Worm (Caenorhabditis elegans) whole organism, L1 larva: ENCODE measurements around the gene F54H12.2.

Source experiments
- aha-1 ChIP-seq: fragments of 150-350 bp; optimal IDR thresholded peaks from 2 replicates; lab custom pipeline; 2014; ENCODE audit warnings: missing biosample characterization, missing genetic modification characterization
- alr-1 ChIP-seq: fragments of 200-800 bp; sonication (Bioruptor generic); optimal IDR thresholded peaks from 2 replicates; lab custom pipeline; 2018; ENCODE audit warnings: borderline replicate concordance, mild to moderate bottlenecking, missing genetic modification characterization, missing compliant biosample characterization
- aly-2 ChIP-seq: fragments of 150-350 bp; optimal IDR thresholded peaks from 2 replicates; lab custom pipeline; 2014; ENCODE audit warnings: missing biosample characterization, missing genetic modification characterization
- ama-1 ChIP-seq: fragments of 150-350 bp; optimal IDR thresholded peaks from 2 replicates; lab custom pipeline; 2014
- blmp-1 ChIP-seq: fragments of 150-350 bp; optimal IDR thresholded peaks from 2 replicates; lab custom pipeline; 2014; ENCODE audit warnings: missing biosample characterization, missing genetic modification characterization
- ceh-8 ChIP-seq: fragments of 200-800 bp; sonication (Bioruptor generic); optimal IDR thresholded peaks from 2 replicates; lab custom pipeline; 2018; ENCODE audit warnings: mild to moderate bottlenecking, missing genetic modification characterization, moderate library complexity, missing compliant biosample characterization
- ceh-82 ChIP-seq, 3 experiments: fragments of 150-350 bp in 1 of 3; sonication (generic microtip) in 2 of 3; optimal IDR thresholded peaks; 2 replicates each; lab custom pipeline; 2014 to 2017; ENCODE audit warnings: missing biosample characterization in 3 of 3, missing genetic modification characterization in 3 of 3
- ceh-90 ChIP-seq: sonication (generic microtip); optimal IDR thresholded peaks from 2 replicates; lab custom pipeline; 2016; ENCODE audit warnings: missing genetic modification characterization, missing compliant biosample characterization
- ces-1 ChIP-seq: fragments of 150-350 bp; optimal IDR thresholded peaks from 2 replicates; lab custom pipeline; 2014; ENCODE audit warnings: missing biosample characterization, missing genetic modification reagents, missing genetic modification characterization
- dpl-1 ChIP-seq, 3 experiments: fragments of 150-350 bp in 2 of 3; sonication (generic microtip) in 1 of 3; optimal IDR thresholded peaks; 2 replicates each; lab custom pipeline; 2014 to 2017; ENCODE audit warnings: missing biosample characterization in 3 of 3, missing genetic modification characterization in 3 of 3, missing genetic modification reagents in 3 of 3
- dsc-1 ChIP-seq: sonication (generic microtip); optimal IDR thresholded peaks from 2 replicates; lab custom pipeline; 2016; ENCODE audit warnings: mild to moderate bottlenecking, missing genetic modification characterization, missing compliant biosample characterization
- efl-1 ChIP-seq, 4 experiments: fragments of 150-350 bp; optimal IDR thresholded peaks in 3 of 4; peaks in 1 of 4; 1 replicate in 1 of 4; 2 replicates in 3 of 4; lab custom pipeline; 2014; ENCODE audit warnings: missing biosample characterization in 2 of 4, missing genetic modification characterization in 2 of 4, missing genetic modification reagents in 2 of 4
- egl-13 ChIP-seq: sonication (generic microtip); optimal IDR thresholded peaks from 2 replicates; lab custom pipeline; 2016; ENCODE audit warnings: missing genotype, missing genetic modification reagents, missing genetic modification characterization, missing compliant biosample characterization
- elt-3 ChIP-seq, 6 experiments: fragments of 150-350 bp in 1 of 6; sonication (generic microtip); optimal IDR thresholded peaks; 2 replicates each; lab custom pipeline; 2017 to 2018; ENCODE audit warnings: missing biosample characterization in 6 of 6, missing genetic modification characterization in 6 of 6, inconsistent platforms in 1 of 6
- hlh-17 ChIP-seq: fragments of 200-800 bp; sonication (Bioruptor generic); optimal IDR thresholded peaks from 2 replicates; lab custom pipeline; 2018; ENCODE audit warnings: missing genetic modification characterization, mild to moderate bottlenecking, missing compliant biosample characterization, moderate library complexity, borderline replicate concordance
- hlh-4 ChIP-seq: sonication (generic microtip); optimal IDR thresholded peaks from 2 replicates; lab custom pipeline; 2016; ENCODE audit warnings: mild to moderate bottlenecking, missing genetic modification characterization, missing compliant biosample characterization
- hpl-2 ChIP-seq: fragments of 150-350 bp; optimal IDR thresholded peaks from 2 replicates; lab custom pipeline; 2014; ENCODE audit warnings: missing biosample characterization, missing genetic modification reagents, missing genetic modification characterization
- irx-1 ChIP-seq: sonication (generic microtip); optimal IDR thresholded peaks from 2 replicates; lab custom pipeline; 2016; ENCODE audit warnings: missing genetic modification characterization, missing compliant biosample characterization
- lin-15B ChIP-seq: fragments of 150-350 bp; sonication (generic microtip); optimal IDR thresholded peaks from 3 replicates; lab custom pipeline; 2014; ENCODE audit warnings: missing biosample characterization, missing genetic modification characterization
- lin-35 ChIP-seq, 2 experiments: fragments of 150-350 bp; optimal IDR thresholded peaks; 2 replicates each; lab custom pipeline; 2014; ENCODE audit warnings: missing biosample characterization in 2 of 2, missing genetic modification characterization in 2 of 2, missing genetic modification reagents in 2 of 2
- lsy-2 ChIP-seq, 2 experiments: fragments of 150-350 bp; optimal IDR thresholded peaks; 2 replicates each; lab custom pipeline; 2014; ENCODE audit warnings: missing biosample characterization in 2 of 2, missing genetic modification characterization in 2 of 2
- mef-2 ChIP-seq: fragments of 150-350 bp; optimal IDR thresholded peaks from 2 replicates; lab custom pipeline; 2014; ENCODE audit warnings: missing biosample characterization, missing genetic modification characterization
- mep-1 ChIP-seq: fragments of 150-350 bp; optimal IDR thresholded peaks from 2 replicates; lab custom pipeline; 2014; ENCODE audit warnings: missing biosample characterization, missing genetic modification characterization
- nhr-19 ChIP-seq: fragments of 200-800 bp; sonication (Bioruptor generic); conservative IDR thresholded peaks from 2 replicates; pipeline ENCODE4 v1.3.6; 2022; ENCODE audit warnings: missing genetic modification characterization, missing compliant biosample characterization
- nhr-20 ChIP-seq: sonication (generic microtip); optimal IDR thresholded peaks from 2 replicates; lab custom pipeline; 2016; ENCODE audit warnings: mild to moderate bottlenecking, missing genetic modification characterization, missing compliant biosample characterization
- nhr-237 ChIP-seq: fragments of 150-350 bp; optimal IDR thresholded peaks from 2 replicates; lab custom pipeline; 2014; ENCODE audit warnings: missing biosample characterization, missing genetic modification characterization
- nhr-28 ChIP-seq: fragments of 150-350 bp; optimal IDR thresholded peaks from 2 replicates; lab custom pipeline; 2014; ENCODE audit warnings: missing biosample characterization, missing genetic modification characterization
- nhr-71 ChIP-seq: sonication (generic microtip); optimal IDR thresholded peaks from 2 replicates; lab custom pipeline; 2016; ENCODE audit warnings: mild to moderate bottlenecking, missing genetic modification characterization, moderate library complexity, missing compliant biosample characterization
- nhr-76 ChIP-seq: sonication (generic microtip); optimal IDR thresholded peaks from 2 replicates; lab custom pipeline; 2017; ENCODE audit warnings: missing biosample characterization, missing genetic modification characterization
- nhr-85 ChIP-seq: sonication (generic microtip); peaks from one replicate; lab custom pipeline; 2016; ENCODE audit warnings: missing genetic modification characterization, inconsistent platforms, missing compliant biosample characterization
- pax-3 ChIP-seq: fragments of 200-800 bp; sonication (Bioruptor generic); optimal IDR thresholded peaks from 2 replicates; lab custom pipeline; 2018; ENCODE audit warnings: mild to moderate bottlenecking, missing genetic modification characterization, moderate library complexity, missing compliant biosample characterization
- pqm-1 ChIP-seq: sonication (generic microtip); optimal IDR thresholded peaks from 3 replicates; lab custom pipeline; 2017; ENCODE audit warnings: missing biosample characterization, missing genetic modification characterization
- sptf-1 ChIP-seq: fragments of 150-350 bp; optimal IDR thresholded peaks from 2 replicates; lab custom pipeline; 2014; ENCODE audit warnings: missing biosample characterization, missing genetic modification characterization
- tbx-2 ChIP-seq: sonication (generic microtip); optimal IDR thresholded peaks from 2 replicates; lab custom pipeline; 2016; ENCODE audit warnings: missing genetic modification characterization, missing compliant biosample characterization
- tlp-1 ChIP-seq: fragments of 150-350 bp; optimal IDR thresholded peaks from 2 replicates; lab custom pipeline; 2014; ENCODE audit warnings: missing biosample characterization, missing genetic modification characterization
- unc-30 ChIP-seq: sonication (generic microtip); optimal IDR thresholded peaks from 2 replicates; lab custom pipeline; 2017; ENCODE audit warnings: missing biosample characterization, missing genetic modification characterization
- unc-86 ChIP-seq: sonication (generic microtip); optimal IDR thresholded peaks from 2 replicates; lab custom pipeline; 2016; ENCODE audit warnings: missing genetic modification characterization, missing compliant biosample characterization
- unc-98 ChIP-seq: fragments of 200-800 bp; sonication (Bioruptor generic); IDR thresholded peaks from 2 replicates; pipeline ENCODE4 v1.3.6; 2022; ENCODE audit warnings: missing genetic modification characterization, missing compliant biosample characterization
- vab-15 ChIP-seq: sonication (generic microtip); optimal IDR thresholded peaks from 2 replicates; lab custom pipeline; 2017; ENCODE audit warnings: missing genotype, mild to moderate bottlenecking, missing genetic modification characterization, missing compliant biosample characterization
- xbp-1 ChIP-seq: sonication (generic microtip); optimal IDR thresholded peaks from 2 replicates; lab custom pipeline; 2016; ENCODE audit warnings: missing genetic modification characterization, missing compliant biosample characterization
- zip-4 ChIP-seq: fragments of 200-800 bp; sonication (Bioruptor generic); optimal IDR thresholded peaks from 2 replicates; lab custom pipeline; 2018; ENCODE audit warnings: mild to moderate bottlenecking, missing genetic modification characterization, moderate library complexity, missing compliant biosample characterization
- ztf-11 ChIP-seq, 2 experiments: sonication (generic microtip); optimal IDR thresholded peaks; 2 replicates each; lab custom pipeline; 2016 to 2017; ENCODE audit warnings: missing genetic modification characterization in 2 of 2, missing biosample characterization in 1 of 2, missing compliant biosample characterization in 1 of 2

F54H12.2 gene

ce11 chrIII:7946968-7947491, 17.4 kb upstream of the F54H12.2 start, which contains the start of gene gsto-1:
gsto-1 (minus strand) TSS chrIII:7947018.
- TF ChIP-seq ztf-11 (tag; optimal IDR thresholded peaks at IDR 0.05; lab: Kevin White, UChicago) = no peak
- no peak for TF ChIP-seq nhr-28
- no peak for TF ChIP-seq ces-1
- no peak for TF ChIP-seq lsy-2 (tag; optimal IDR thresholded peaks at IDR 0.05; lab: Kevin White, UChicago)
- no peak for TF ChIP-seq mef-2 (tag; lab: Kevin White, UChicago)
- no peak for TF ChIP-seq lin-35 (GFP tag; optimal IDR thresholded peaks at IDR 0.05; lab: Kevin White, UChicago)
- TF ChIP-seq sptf-1 (tag; lab: Kevin White, UChicago) = no peak
- TF ChIP-seq zip-4 (GFP tag; lab: Kevin White, UChicago) = no peak
- no peak for TF ChIP-seq hpl-2
- TF ChIP-seq pax-3 (tag; lab: Kevin White, UChicago) = no peak
- no peak for TF ChIP-seq nhr-85
- TF ChIP-seq nhr-76 (tag; lab: Kevin White, UChicago) = no peak
- TF ChIP-seq aha-1 (tag; lab: Kevin White, UChicago) = no peak
- no peak for TF ChIP-seq nhr-237 (tag; lab: Kevin White, UChicago)
- TF ChIP-seq ceh-90 = no peak
- TF ChIP-seq, all 84 proteins: peak for 0

ce11 chrIII:7947677-7948076, 16.7 kb upstream of the F54H12.2 start:
- TF ChIP-seq efl-1 (optimal IDR thresholded peaks at IDR 0.05; lab: Kevin White, UChicago) (no peak), efl-1 (GFP tag; optimal IDR thresholded peaks at IDR 0.05 in 1 of 2; lab: Kevin White, UChicago) (peak in 1 of 2 experiments; percentile 56), pqm-1 (tag; lab: Kevin White, UChicago) (no peak), blmp-1 (tag; lab: Kevin White, UChicago) (peak; percentile 54)

ce11 chrIII:7948802-7949201, 15.6 kb upstream of the F54H12.2 start, which contains the start of gene col-90:
col-90 (plus strand) TSS chrIII:7948838.
- TF ChIP-seq blmp-1 (tag; lab: Kevin White, UChicago) (peak; percentile 6), tlp-1 (no peak), ama-1 (lab: Kevin White, UChicago) (peak; percentile 70)

- TF ChIP-seq hlh-17 (GFP tag; lab: Kevin White, UChicago) = no peak
- no peak for TF ChIP-seq pqm-1 (tag; lab: Kevin White, UChicago)
- TF ChIP-seq ceh-90 = no peak
- no peak for TF ChIP-seq ztf-11 (tag; optimal IDR thresholded peaks at IDR 0.05; lab: Kevin White, UChicago)
- TF ChIP-seq pax-3 (tag; lab: Kevin White, UChicago) = no peak
- TF ChIP-seq efl-1 (optimal IDR thresholded peaks at IDR 0.05; lab: Kevin White, UChicago) = no peak
- peak in 1 of 2 experiments; percentile 58 for TF ChIP-seq efl-1 (GFP tag; optimal IDR thresholded peaks at IDR 0.05 in 1 of 2; lab: Kevin White, UChicago)
Observed at ce11 chrIII:7950447-7950846, 13.9 kb upstream of the F54H12.2 start.

- TF ChIP-seq nhr-237 (tag; lab: Kevin White, UChicago) (no peak), elt-3 (tag; optimal IDR thresholded peaks at IDR 0.05; lab: Kevin White, UChicago) (no peak), hlh-4 (tag; lab: Kevin White, UChicago) (no peak), irx-1 (no peak), nhr-71 (tag; lab: Kevin White, UChicago) (peak; percentile 70), aly-2 (tag; lab: Kevin White, UChicago) (no peak), nhr-85 (no peak), dsc-1 (tag; lab: Kevin White, UChicago) (no peak), xbp-1 (tag; lab: Kevin White, UChicago) (peak; percentile 37), blmp-1 (tag; lab: Kevin White, UChicago) (peak; percentile 64), lin-15B (tag; lab: Kevin White, UChicago) (peak; percentile 17), tbx-2 (tag; lab: Kevin White, UChicago) (peak; percentile 21), egl-13 (tag; lab: Kevin White, UChicago) (no peak), unc-98 (GFP tag; lab: Robert Waterston, UW) (no peak), ceh-8 (GFP tag; lab: Kevin White, UChicago) (no peak), vab-15 (no peak), pqm-1 (tag; lab: Kevin White, UChicago) (no peak), ceh-90 (no peak), nhr-19 (peak; percentile 52), alr-1 (tag; lab: Kevin White, UChicago) (no peak), mep-1 (no peak), unc-86 (tag; lab: Kevin White, UChicago) (peak; percentile 40), nhr-20 (tag; lab: Kevin White, UChicago) (peak; percentile 48), ceh-82 (tag; optimal IDR thresholded peaks at IDR 0.05; lab: Kevin White, UChicago) (peak in 1 of 3 experiments; percentile 43), unc-30 (tag; lab: Kevin White, UChicago) (no peak), dpl-1 (GFP tag; optimal IDR thresholded peaks at IDR 0.05; lab: Kevin White, UChicago) (peak; percentile 79 to 92 (median 84))
Observed at ce11 chrIII:7952077-7952765, 12.2 kb upstream of the F54H12.2 start, which contains the start of gene C29E4.15. C29E4.15 (plus strand) TSS chrIII:7952623.
